Fruit fly (Drosophila melanogaster): ENCODE results near the gene Dref.
A peak's percentile ranks its signal among the peaks of the same experiment; 100 is the strongest.

Dref gene

dm6 chr2L:9937908-9938307 is 29.1 kb downstream of the Dref start, which contains the start of gene Arglu1 (continued):
- TF ChIP-seq pb (GFP tag; optimal IDR thresholded peaks at IDR 0.05), result no peak
- TF ChIP-seq CG6791 (GFP tag; IDR thresholded peaks at IDR 0.05; ENCODE audit: partially characterized antibody), result no peak
- no peak for TF ChIP-seq CG11085 (GFP tag; IDR thresholded peaks at IDR 0.05)
- TF ChIP-seq CG32767 (GFP tag; IDR thresholded peaks at IDR 0.05), result no peak
- no peak for TF ChIP-seq CG1233 (GFP tag; optimal IDR thresholded peaks at IDR 0.05)
- no peak for TF ChIP-seq chn (GFP tag; optimal IDR thresholded peaks at IDR 0.05)
- TF ChIP-seq lov (optimal IDR thresholded peaks at IDR 0.05), result no peak
- TF ChIP-seq lov (GFP tag; IDR thresholded peaks at IDR 0.05), result no peak
- TF ChIP-seq CG1603 (tag; optimal IDR thresholded peaks at IDR 0.05), result no peak
- TF ChIP-seq CG10979 (tag; optimal IDR thresholded peaks at IDR 0.05), result no peak
- TF ChIP-seq sc (optimal IDR thresholded peaks at IDR 0.05), result no peak
- no peak for TF ChIP-seq sc (GFP tag; optimal IDR thresholded peaks at IDR 0.05)
- TF ChIP-seq grn (GFP tag; optimal IDR thresholded peaks at IDR 0.05), result no peak
- TF ChIP-seq z (GFP tag; IDR thresholded peaks at IDR 0.05), result no peak
- TF ChIP-seq CG18476 (GFP tag; optimal IDR thresholded peaks at IDR 0.05), result no peak
- peak; percentile 3 for TF ChIP-seq lilli (GFP tag; optimal IDR thresholded peaks at IDR 0.05)
- no peak for TF ChIP-seq CG8478 (optimal IDR thresholded peaks at IDR 0.05)
- TF ChIP-seq CG14710 (tag; optimal IDR thresholded peaks at IDR 0.05), result no peak
- no peak for TF ChIP-seq dm (GFP tag; optimal IDR thresholded peaks at IDR 0.05)
- no peak for TF ChIP-seq dan (GFP tag; IDR thresholded peaks at IDR 0.05)
- peak; percentile 55 for TF ChIP-seq YL-1 (GFP tag; optimal IDR thresholded peaks at IDR 0.05)
- no peak for TF ChIP-seq CG14860 (GFP tag; IDR thresholded peaks at IDR 0.05; ENCODE audit: partially characterized antibody)
- no peak for TF ChIP-seq Bgb (GFP tag; IDR thresholded peaks at IDR 0.05; ENCODE audit: partially characterized antibody)
- TF ChIP-seq HmgZ (tag; optimal IDR thresholded peaks at IDR 0.05), result peak; percentile 38
- TF ChIP-seq Adf1 (GFP tag; IDR thresholded peaks at IDR 0.05), result no peak
- TF ChIP-seq CG4404 (GFP tag; IDR thresholded peaks at IDR 0.05), result no peak
- TF ChIP-seq lbe (GFP tag; optimal IDR thresholded peaks at IDR 0.05), result peak; percentile 29
- TF ChIP-seq CG7786 (GFP tag; optimal IDR thresholded peaks at IDR 0.05), result peak; percentile 33
- TF ChIP-seq nmo (GFP tag; optimal IDR thresholded peaks at IDR 0.05), result no peak
- peak in 1 of 2 experiments; percentile 81 for TF ChIP-seq Pdp1 (GFP tag; optimal IDR thresholded peaks at IDR 0.05)
- TF ChIP-seq Hr78 (GFP tag; optimal IDR thresholded peaks at IDR 0.05), result no peak
- no peak for TF ChIP-seq otp (GFP tag; IDR thresholded peaks at IDR 0.05)
- TF ChIP-seq CG5180 (GFP tag; optimal IDR thresholded peaks at IDR 0.05), result no peak
- TF ChIP-seq nerfin-1 (tag; optimal IDR thresholded peaks at IDR 0.05), result no peak
- TF ChIP-seq row (GFP tag; IDR thresholded peaks at IDR 0.05), result 0 out of 3 replicates have a peak, but pooled peaks have one; percentile 25
- no peak for TF ChIP-seq CG17612 (GFP tag; IDR thresholded peaks at IDR 0.05)
- no peak for TF ChIP-seq E2f1 (GFP tag; IDR thresholded peaks at IDR 0.05)
- TF ChIP-seq CG8290 (GFP tag; optimal IDR thresholded peaks at IDR 0.05), result no peak
- no peak for TF ChIP-seq CG8290 (tag; optimal IDR thresholded peaks at IDR 0.05)
- no peak for TF ChIP-seq CG14441 (GFP tag; IDR thresholded peaks at IDR 0.05)
- TF ChIP-seq Med (GFP tag), result peak; percentile 88
- peak; percentile 1 for TF ChIP-seq CG3995 (GFP tag; optimal IDR thresholded peaks at IDR 0.05)
- no peak for TF ChIP-seq CG10321 (GFP tag; IDR thresholded peaks at IDR 0.05)
- TF ChIP-seq Eip74EF (GFP tag; optimal IDR thresholded peaks at IDR 0.05), result no peak
- TF ChIP-seq Fer3 (tag; optimal IDR thresholded peaks at IDR 0.05), result no peak
- no peak for TF ChIP-seq btn (GFP tag; optimal IDR thresholded peaks at IDR 0.05)
- no peak for TF ChIP-seq Blimp-1 (GFP tag; optimal IDR thresholded peaks at IDR 0.05)
- peak; percentile 18 for TF ChIP-seq Sin3A (optimal IDR thresholded peaks at IDR 0.05)
- no peak for TF ChIP-seq esg (GFP tag; conservative IDR thresholded peaks at IDR 0.05)
- peak; percentile 33 for TF ChIP-seq lab (GFP tag; optimal IDR thresholded peaks at IDR 0.05)
- TF ChIP-seq CG8281 (tag; optimal IDR thresholded peaks at IDR 0.05), result no peak
- TF ChIP-seq CG9797 (GFP tag; optimal IDR thresholded peaks at IDR 0.05), result peak; percentile 66
- TF ChIP-seq insv (GFP tag; optimal IDR thresholded peaks at IDR 0.05), result no peak

Measured in whole organism, embryonic.